Worm (Caenorhabditis elegans) whole organism, mixed stage, embryonic: ENCODE results near the gene lron-5.

Source experiments
- ces-1 ChIP-seq: fragments of 150-350 bp; optimal IDR thresholded peaks from 2 replicates; lab custom pipeline; 2014; ENCODE audit warnings: missing biosample characterization, missing genetic modification reagents, missing genetic modification characterization
- lin-32 ChIP-seq: fragments of 200-800 bp; sonication (Bioruptor generic); optimal IDR thresholded peaks from 2 replicates; lab custom pipeline; 2018; ENCODE audit warnings: mild to moderate bottlenecking, missing genetic modification characterization, missing compliant biosample characterization
- mep-1 ChIP-seq: fragments of 150-350 bp; optimal IDR thresholded peaks from 2 replicates; lab custom pipeline; 2017; ENCODE audit warnings: missing biosample characterization, missing genetic modification reagents, missing genetic modification characterization, inconsistent platforms
- nhr-237 ChIP-seq: fragments of 150-350 bp; optimal IDR thresholded peaks from 2 replicates; lab custom pipeline; 2014; ENCODE audit warnings: missing biosample characterization, missing genetic modification characterization
- pha-4 ChIP-seq: fragments of 150-350 bp; optimal IDR thresholded peaks from 2 replicates; lab custom pipeline; 2018; ENCODE audit warnings: missing biosample characterization, missing genetic modification reagents, missing genetic modification characterization
- unc-62 ChIP-seq: fragments of 150-350 bp; optimal IDR thresholded peaks from 2 replicates; lab custom pipeline; 2014; ENCODE audit warnings: missing biosample characterization, missing genetic modification reagents, missing genetic modification characterization
- ztf-11 ChIP-seq: fragments of 150-350 bp; optimal IDR thresholded peaks from 2 replicates; lab custom pipeline; 2014; ENCODE audit warnings: missing biosample characterization, missing genetic modification characterization

DNA sequence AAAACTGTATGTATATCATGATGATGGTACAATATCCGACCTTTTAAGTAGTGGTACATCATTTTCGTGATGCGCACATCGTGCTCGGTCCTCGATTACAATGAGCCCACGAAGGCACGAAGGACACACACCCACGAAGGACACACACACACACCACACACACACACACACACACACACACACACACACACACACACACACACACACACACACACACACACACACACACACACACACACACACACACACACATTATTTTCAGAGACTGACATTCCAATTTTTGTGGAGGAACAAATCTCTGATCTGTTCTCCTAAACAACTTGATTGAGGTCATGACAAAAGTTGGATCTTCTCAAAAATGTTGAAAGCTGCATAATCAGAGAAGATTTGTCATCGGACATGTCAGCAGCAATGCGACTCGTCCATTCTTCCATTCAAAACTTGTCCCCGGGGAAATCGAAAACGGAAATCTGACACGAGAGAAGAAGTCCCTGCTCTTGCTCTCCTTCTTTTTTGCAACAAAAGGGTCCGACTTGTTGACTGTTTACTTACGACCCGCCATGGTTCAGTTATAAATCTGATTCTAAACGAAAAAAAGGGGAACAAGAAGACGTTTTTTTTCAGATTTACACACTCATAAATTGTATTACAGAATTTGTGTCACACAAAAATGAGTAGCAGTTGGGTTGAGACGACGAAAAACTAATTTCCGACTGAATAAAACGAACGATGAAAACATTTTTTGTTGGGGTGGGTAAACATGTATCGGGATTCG, 3.5 kb downstream of the lron-5 start:
- no peak for TF ChIP-seq pha-4 (tag; lab: Kevin White, UChicago)
- no peak for TF ChIP-seq nhr-237 (tag; lab: Kevin White, UChicago)
- TF ChIP-seq ces-1 (GFP tag; lab: Kevin White, UChicago) = no peak
- no peak for TF ChIP-seq unc-62 (GFP tag; lab: Kevin White, UChicago)
- no peak for TF ChIP-seq mep-1 (tag; lab: Kevin White, UChicago)
- TF ChIP-seq lin-32 = no peak
- TF ChIP-seq ztf-11 (tag; lab: Kevin White, UChicago) = no peak
